Worm (Caenorhabditis elegans) whole organism, young adult: Measurements from ENCODE around the gene R02F2.4.
A peak's percentile ranks its signal among the peaks of the same experiment; 100 is the strongest.

Experiments
- B0035.1 ChIP-seq: sonication (generic microtip); optimal IDR thresholded peaks from 2 replicates; lab custom pipeline; 2016; ENCODE audit warnings: missing genetic modification characterization, mild to moderate bottlenecking, missing compliant biosample characterization, missing genotype, missing genetic modification reagents
- C17E4.6 ChIP-seq: fragments of 200-800 bp; sonication (Bioruptor generic); IDR thresholded peaks from 2 replicates; pipeline ENCODE4 v1.3.6; 2022; ENCODE audit warnings: missing genetic modification reagents, missing genetic modification characterization, missing compliant biosample characterization
- F23B12.7 ChIP-seq: sonication (generic microtip); optimal IDR thresholded peaks from 2 replicates; lab custom pipeline; 2017; ENCODE audit warnings: missing genetic modification characterization, mild to moderate bottlenecking, missing compliant biosample characterization, antibody characterized with exemption, moderate library complexity; ENCODE audit not compliant: insufficient read depth
- Y56A3A.18 ChIP-seq: fragments of 200-800 bp; sonication (Bioruptor generic); IDR thresholded peaks from 2 replicates; pipeline ENCODE4 v1.3.6; 2022; ENCODE audit warnings: missing genetic modification reagents, missing genetic modification characterization, missing compliant biosample characterization
- Y95B8A.8 ChIP-seq: fragments of 200-800 bp; sonication (Bioruptor generic); IDR thresholded peaks from 2 replicates; pipeline ENCODE4 v1.3.6; 2022; ENCODE audit warnings: missing genetic modification reagents, missing genetic modification characterization, missing compliant biosample characterization
- akir-1 ChIP-seq: fragments of 200-800 bp; sonication (Bioruptor generic); optimal IDR thresholded peaks from 2 replicates; lab custom pipeline; 2018; ENCODE audit warnings: mild to moderate bottlenecking, missing genetic modification characterization, moderate library complexity, missing compliant biosample characterization
- ama-1 ChIP-seq, 3 experiments: fragments of 150-350 bp in 1 of 3; sonication (generic microtip) in 2 of 3; optimal IDR thresholded peaks; 2 replicates each; lab custom pipeline; 2014 to 2018; ENCODE audit warnings: missing biosample characterization in 2 of 3, missing genetic modification characterization in 2 of 3, missing genetic modification reagents in 2 of 3
- athp-1 ChIP-seq: sonication (generic microtip); optimal IDR thresholded peaks from 2 replicates; lab custom pipeline; 2017; ENCODE audit warnings: mild to moderate bottlenecking, missing genetic modification characterization, missing compliant biosample characterization
- attf-5 ChIP-seq: fragments of 200-800 bp; sonication (Bioruptor generic); optimal IDR thresholded peaks from 2 replicates; lab custom pipeline; 2018; ENCODE audit warnings: mild to moderate bottlenecking, missing genetic modification characterization, missing compliant biosample characterization
- cebp-1 ChIP-seq, 2 experiments: fragments of 200-800 bp in 1 of 2; sonication (Bioruptor generic) in 1 of 2; sonication (generic microtip) in 1 of 2; IDR thresholded peaks in 1 of 2; optimal IDR thresholded peaks in 1 of 2; 2 replicates each; pipeline versions ENCODE4 v1.3.6 to Lab custom; 2017 to 2022; ENCODE audit warnings: missing compliant biosample characterization in 2 of 2, missing genetic modification characterization in 2 of 2, mild to moderate bottlenecking in 1 of 2, missing genetic modification reagents in 1 of 2, moderate library complexity in 1 of 2
- ceh-100 ChIP-seq: fragments of 200-800 bp; sonication (Bioruptor generic); IDR thresholded peaks from 2 replicates; pipeline ENCODE4 v1.3.6; 2022; ENCODE audit warnings: missing genetic modification reagents, missing genetic modification characterization, missing compliant biosample characterization
- ceh-58 ChIP-seq: fragments of 200-800 bp; sonication (Bioruptor generic); IDR thresholded peaks from 2 replicates; pipeline ENCODE4 v1.3.6; 2022; ENCODE audit warnings: missing genetic modification characterization, missing compliant biosample characterization
- dpff-1 ChIP-seq: sonication (generic microtip); optimal IDR thresholded peaks from 2 replicates; lab custom pipeline; 2017; ENCODE audit warnings: mild to moderate bottlenecking, missing genetic modification characterization, missing compliant biosample characterization
- egrh-3 ChIP-seq: fragments of 200-800 bp; sonication (Bioruptor generic); IDR thresholded peaks from 2 replicates; pipeline ENCODE4 v1.3.6; 2022; ENCODE audit warnings: missing genetic modification reagents, missing genetic modification characterization, missing compliant biosample characterization
- ekl-4 ChIP-seq: fragments of 200-800 bp; sonication (Bioruptor generic); IDR thresholded peaks from 2 replicates; pipeline ENCODE4 v1.3.6; 2022; ENCODE audit warnings: missing genetic modification reagents, missing genetic modification characterization, missing compliant biosample characterization
- fkh-3 ChIP-seq: sonication (generic microtip); optimal IDR thresholded peaks from 2 replicates; lab custom pipeline; 2016; ENCODE audit warnings: mild to moderate bottlenecking, missing genetic modification characterization, missing compliant biosample characterization
- gei-17 ChIP-seq: fragments of 200-800 bp; sonication (Bioruptor generic); optimal IDR thresholded peaks from 2 replicates; lab custom pipeline; 2018; ENCODE audit warnings: mild to moderate bottlenecking, missing genetic modification characterization, missing compliant biosample characterization
- hlh-26 ChIP-seq: fragments of 200-800 bp; sonication (Bioruptor generic); conservative IDR thresholded peaks from 2 replicates; pipeline ENCODE4 v1.3.6; 2022; ENCODE audit warnings: missing genetic modification reagents, missing genetic modification characterization, missing compliant biosample characterization
- hmg-1.2 ChIP-seq: fragments of 200-800 bp; sonication (Bioruptor generic); IDR thresholded peaks from 2 replicates; pipeline ENCODE4 v1.3.6; 2022; ENCODE audit warnings: missing genetic modification reagents, missing genetic modification characterization, missing compliant biosample characterization
- hmg-20 ChIP-seq: fragments of 200-800 bp; sonication (Bioruptor generic); IDR thresholded peaks from 2 replicates; pipeline ENCODE4 v1.3.6; 2022; ENCODE audit warnings: missing genetic modification reagents, missing genetic modification characterization, missing compliant biosample characterization
- hsf-1 ChIP-seq: fragments of 200-800 bp; sonication (Bioruptor generic); IDR thresholded peaks from 2 replicates; pipeline ENCODE4 v1.3.6; 2022; ENCODE audit warnings: missing genetic modification reagents, missing genetic modification characterization, missing compliant biosample characterization
- lag-1 ChIP-seq: fragments of 200-800 bp; sonication (Bioruptor generic); IDR thresholded peaks from 2 replicates; pipeline ENCODE4 v1.3.6; 2022; ENCODE audit warnings: missing genetic modification reagents, missing genetic modification characterization, missing compliant biosample characterization
- let-607 ChIP-seq, 2 experiments: fragments of 200-800 bp in 1 of 2; sonication (Bioruptor generic) in 1 of 2; sonication (generic microtip) in 1 of 2; optimal IDR thresholded peaks; 2 replicates each; lab custom pipeline; 2016 to 2018; ENCODE audit warnings: mild to moderate bottlenecking in 2 of 2, missing compliant biosample characterization in 2 of 2, missing genetic modification characterization in 2 of 2, moderate library complexity in 2 of 2, missing genotype in 1 of 2
- lin-26 ChIP-seq: fragments of 200-800 bp; sonication (Bioruptor generic); IDR thresholded peaks from 2 replicates; pipeline ENCODE4 v1.3.6; 2022; ENCODE audit warnings: missing genetic modification reagents, missing genetic modification characterization, missing compliant biosample characterization
- lin-54 ChIP-seq: fragments of 200-800 bp; sonication (Bioruptor generic); optimal IDR thresholded peaks from 2 replicates; lab custom pipeline; 2018; ENCODE audit warnings: mild to moderate bottlenecking, missing genetic modification characterization, missing compliant biosample characterization
- madf-10 ChIP-seq: sonication (generic microtip); optimal IDR thresholded peaks from 2 replicates; lab custom pipeline; 2016; ENCODE audit warnings: mild to moderate bottlenecking, missing genetic modification characterization, missing compliant biosample characterization
- mcd-1 ChIP-seq: fragments of 200-800 bp; sonication (Bioruptor generic); IDR thresholded peaks from 2 replicates; pipeline ENCODE4 v1.3.6; 2022; ENCODE audit warnings: missing genetic modification reagents, missing genetic modification characterization, missing compliant biosample characterization
- mel-28 ChIP-seq: sonication (generic microtip); optimal IDR thresholded peaks from 2 replicates; lab custom pipeline; 2016; ENCODE audit warnings: borderline replicate concordance, mild to moderate bottlenecking, missing genetic modification characterization, missing compliant biosample characterization
- nfya-2 ChIP-seq: fragments of 200-800 bp; sonication (Bioruptor generic); IDR thresholded peaks from 2 replicates; pipeline ENCODE4 v1.3.6; 2022; ENCODE audit warnings: missing genetic modification reagents, missing genetic modification characterization, missing compliant biosample characterization
- nhr-80 ChIP-seq: sonication (generic microtip); optimal IDR thresholded peaks from 2 replicates; lab custom pipeline; 2016; ENCODE audit warnings: missing genetic modification characterization, missing compliant biosample characterization
- pbrm-1 ChIP-seq: fragments of 200-800 bp; sonication (Bioruptor generic); IDR thresholded peaks from 2 replicates; pipeline ENCODE4 v1.3.6; 2022; ENCODE audit warnings: missing genetic modification reagents, missing genetic modification characterization, missing compliant biosample characterization
- sdz-38 ChIP-seq: sonication (generic microtip); optimal IDR thresholded peaks from 2 replicates; lab custom pipeline; 2016; ENCODE audit warnings: missing genotype, missing genetic modification characterization, missing compliant biosample characterization
- snpc-1.3 ChIP-seq: sonication (generic microtip); optimal IDR thresholded peaks from 2 replicates; lab custom pipeline; 2017; ENCODE audit warnings: missing genetic modification characterization, mild to moderate bottlenecking, missing compliant biosample characterization, antibody characterized with exemption, moderate library complexity, missing genotype, missing genetic modification reagents; ENCODE audit not compliant: insufficient read depth
- snpc-3.4 ChIP-seq: sonication (generic microtip); optimal IDR thresholded peaks from 2 replicates; lab custom pipeline; 2017; ENCODE audit warnings: missing genetic modification characterization, mild to moderate bottlenecking, missing compliant biosample characterization, antibody characterized with exemption, moderate library complexity, missing genotype, missing genetic modification reagents
- xnd-1 ChIP-seq: sonication (generic microtip); optimal IDR thresholded peaks from 2 replicates; lab custom pipeline; 2016; ENCODE audit warnings: missing genotype, missing genetic modification reagents, missing genetic modification characterization, missing compliant biosample characterization
- zfh-2 ChIP-seq: fragments of 200-800 bp; sonication (Bioruptor generic); conservative IDR thresholded peaks from 2 replicates; pipeline ENCODE4 v1.3.6; 2022; ENCODE audit warnings: missing genetic modification reagents, missing genetic modification characterization, missing compliant biosample characterization

Gene R02F2.4

ce11 chrIII:5504164-5504563 lies 20.1 kb downstream of the R02F2.4 start (continued):
- peak; percentile 91 for TF ChIP-seq ama-1 (optimal IDR thresholded peaks at IDR 0.05; lab: Kevin White, UChicago)
- peak in 1 of 2 experiments; percentile 16 for TF ChIP-seq ama-1 (GFP tag; optimal IDR thresholded peaks at IDR 0.05; lab: Kevin White, UChicago)
- TF ChIP-seq attf-5: no peak
- TF ChIP-seq cebp-1 (GFP tag; IDR thresholded peaks at IDR 0.05; lab: Robert Waterston, UW): no peak
- TF ChIP-seq cebp-1 (tag; optimal IDR thresholded peaks at IDR 0.05; lab: Kevin White, UChicago): peak; percentile 80
- TF ChIP-seq hmg-1.2 (GFP tag; lab: Robert Waterston, UW): peak; percentile 51; the same call in 1 of the 2 replicates
- TF ChIP-seq let-607 (tag; optimal IDR thresholded peaks at IDR 0.05; lab: Kevin White, UChicago): peak in 1 of 2 experiments; percentile 12
- no peak for TF ChIP-seq Y95B8A.8 (GFP tag; lab: Robert Waterston, UW)

DNA sequence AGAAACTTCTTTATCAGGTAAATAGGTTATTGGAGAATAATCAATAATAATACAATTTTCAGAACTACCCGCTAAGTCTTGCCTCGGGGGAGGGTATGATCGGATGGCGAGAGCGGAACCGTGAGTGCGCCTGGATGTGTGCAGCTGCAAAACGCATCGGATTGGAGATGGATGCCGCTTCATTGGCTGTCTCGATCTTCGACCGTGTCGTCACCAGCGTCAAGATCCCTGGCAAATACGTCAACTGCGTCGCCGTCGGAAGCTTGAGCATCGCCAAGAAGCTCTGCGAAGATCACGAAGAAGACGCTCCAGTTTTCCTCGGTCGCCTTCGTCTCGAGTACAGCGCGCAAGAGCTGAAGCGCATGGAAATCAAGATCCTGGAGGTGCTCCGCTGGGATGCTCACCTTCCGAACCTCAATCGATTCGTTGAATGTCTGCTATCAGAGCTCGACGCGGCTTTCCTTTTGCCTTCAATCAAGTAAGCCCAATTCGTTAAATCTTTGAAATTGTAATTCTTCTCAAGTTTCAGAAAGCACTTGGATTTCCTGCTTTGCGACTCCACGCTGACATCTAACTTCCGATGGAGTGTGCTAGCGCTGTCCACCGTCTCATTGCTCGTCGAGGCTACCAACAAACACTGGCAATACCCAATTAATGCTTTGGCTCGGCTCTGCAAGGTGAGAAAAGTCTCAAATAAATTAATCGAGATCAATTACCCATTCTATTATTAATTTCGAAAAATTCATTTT lies 20.8 kb downstream of the R02F2.4 start:
- TF ChIP-seq nhr-80 (tag; lab: Kevin White, UChicago) (no peak), lin-26 (GFP tag; lab: Robert Waterston, UW) (peak; percentile 37; the same call in 1 of the 2 replicates), egrh-3 (GFP tag; lab: Robert Waterston, UW) (peak; percentile 72), hsf-1 (no peak), pbrm-1 (no peak), F23B12.7 (tag; lab: Kevin White, UChicago) (no peak), mel-28 (tag; lab: Kevin White, UChicago) (no peak), ekl-4 (GFP tag; lab: Robert Waterston, UW) (0 out of 2 replicates have a peak, but pooled peaks have one; percentile 14), zfh-2 (peak; percentile 88), hlh-26 (GFP tag; lab: Robert Waterston, UW) (no peak), nfya-2 (GFP tag; lab: Robert Waterston, UW) (0 out of 2 replicates have a peak, but pooled peaks have one; percentile 56), mcd-1 (GFP tag; lab: Robert Waterston, UW) (0 out of 2 replicates have a peak, but pooled peaks have one; percentile 21), C17E4.6 (GFP tag; lab: Robert Waterston, UW) (no peak)

DNA sequence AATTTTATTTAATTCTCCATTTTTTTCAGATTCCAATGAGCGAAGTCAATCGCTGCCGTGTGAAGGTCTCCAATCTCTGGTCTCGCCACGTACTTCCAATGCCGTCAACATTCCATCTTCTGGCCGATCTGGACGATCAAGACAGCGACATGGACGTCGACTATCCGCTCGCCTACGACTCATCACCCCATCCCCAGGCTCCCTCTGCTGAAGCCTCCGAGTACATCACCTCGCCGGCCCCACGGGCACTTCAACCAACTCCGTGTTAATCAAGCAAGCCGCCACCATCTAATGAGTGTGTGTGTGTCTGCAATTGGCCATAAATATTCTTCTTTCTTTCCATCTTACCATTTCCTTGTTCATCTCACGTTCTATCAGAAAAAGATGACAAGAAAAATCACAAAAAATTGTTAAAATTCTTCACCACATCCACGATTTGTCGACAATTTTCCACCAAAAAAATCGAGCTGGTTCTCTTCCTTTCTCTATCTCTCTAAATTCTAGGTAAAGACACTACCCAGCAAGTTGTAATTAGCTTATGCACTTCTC lies 21.5 kb downstream of the R02F2.4 start:
- TF ChIP-seq xnd-1 (tag; lab: Kevin White, UChicago) (no peak), ceh-100 (GFP tag; lab: Robert Waterston, UW) (peak; percentile 26; the same call in 1 of the 2 replicates), hmg-1.2 (GFP tag; lab: Robert Waterston, UW) (0 out of 2 replicates have a peak, but pooled peaks have one; percentile 6), zfh-2 (peak; percentile 69), mcd-1 (GFP tag; lab: Robert Waterston, UW) (0 out of 2 replicates have a peak, but pooled peaks have one; percentile 6), madf-10 (tag; lab: Kevin White, UChicago) (no peak)

ce11 chrIII:5506023-5506597 lies 22.0 kb downstream of the R02F2.4 start:
- TF ChIP-seq egrh-3 (GFP tag; lab: Robert Waterston, UW) (peak; percentile 4; the same call in 1 of the 2 replicates), lin-54 (GFP tag; lab: Kevin White, UChicago) (peak; percentile 37), snpc-1.3 (tag; lab: Kevin White, UChicago) (no peak), pbrm-1 (peak; percentile 57; the same call in 1 of the 2 replicates), dpff-1 (tag; lab: Kevin White, UChicago) (peak; percentile 46), ama-1 (optimal IDR thresholded peaks at IDR 0.05; lab: Kevin White, UChicago) (peak; percentile 89), ama-1 (GFP tag; optimal IDR thresholded peaks at IDR 0.05; lab: Kevin White, UChicago) (no peak), Y56A3A.18 (GFP tag; lab: Robert Waterston, UW) (peak; percentile 63), athp-1 (tag; lab: Kevin White, UChicago) (peak; percentile 3), ekl-4 (GFP tag; lab: Robert Waterston, UW) (peak; percentile 85), fkh-3 (tag; lab: Kevin White, UChicago) (peak; percentile 37), snpc-3.4 (tag; lab: Kevin White, UChicago) (peak; percentile 7), B0035.1 (tag; lab: Kevin White, UChicago) (no peak), mcd-1 (GFP tag; lab: Robert Waterston, UW) (peak; percentile 37; the same call in 1 of the 2 replicates), let-607 (tag; optimal IDR thresholded peaks at IDR 0.05; lab: Kevin White, UChicago) (peak in 1 of 2 experiments; percentile 49), lag-1 (GFP tag; lab: Robert Waterston, UW) (no peak), gei-17 (peak; percentile 62), hmg-20 (GFP tag; lab: Robert Waterston, UW) (peak; percentile 62; the same call in 1 of the 2 replicates), cebp-1 (GFP tag; IDR thresholded peaks at IDR 0.05; lab: Robert Waterston, UW) (no peak), cebp-1 (tag; optimal IDR thresholded peaks at IDR 0.05; lab: Kevin White, UChicago) (no peak), sdz-38 (tag; lab: Kevin White, UChicago) (no peak), lin-26 (GFP tag; lab: Robert Waterston, UW) (0 out of 2 replicates have a peak, but pooled peaks have one; percentile 54), akir-1 (GFP tag; lab: Kevin White, UChicago) (no peak), ceh-58 (GFP tag; lab: Robert Waterston, UW) (no peak)
